Fruit fly (Drosophila melanogaster): ENCODE data around the gene pr.

Gene pr

dm6 chr2L:20061018-20061657, 14.1 kb downstream of the pr start, which contains the start of the genes barr and lok:
barr (minus strand) TSS chr2L:20061370.
lok (plus strand) TSS chr2L:20061422.
- peak; percentile 24 for TF ChIP-seq noc (tag; optimal IDR thresholded peaks at IDR 0.05)

DNA sequence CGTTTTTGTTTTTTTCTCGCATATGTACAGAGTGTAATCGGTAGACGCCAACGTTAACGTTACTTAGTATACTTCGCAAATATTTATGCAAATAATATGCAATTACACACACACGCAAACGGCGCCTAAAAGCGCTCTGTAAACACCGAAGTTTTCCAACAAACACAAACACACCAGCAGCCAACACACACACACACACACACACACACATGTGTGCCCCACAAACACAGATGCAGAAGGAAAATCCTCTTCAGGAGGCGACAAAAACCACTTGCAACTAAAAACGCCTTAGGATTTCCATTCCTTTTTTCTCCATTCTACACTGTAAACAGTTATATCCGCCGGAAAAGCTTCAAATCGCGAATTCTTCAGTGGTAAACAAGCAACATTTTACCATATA, 17.9 kb downstream of the pr start:
- no peak for TF ChIP-seq noc (tag; optimal IDR thresholded peaks at IDR 0.05)

DNA sequence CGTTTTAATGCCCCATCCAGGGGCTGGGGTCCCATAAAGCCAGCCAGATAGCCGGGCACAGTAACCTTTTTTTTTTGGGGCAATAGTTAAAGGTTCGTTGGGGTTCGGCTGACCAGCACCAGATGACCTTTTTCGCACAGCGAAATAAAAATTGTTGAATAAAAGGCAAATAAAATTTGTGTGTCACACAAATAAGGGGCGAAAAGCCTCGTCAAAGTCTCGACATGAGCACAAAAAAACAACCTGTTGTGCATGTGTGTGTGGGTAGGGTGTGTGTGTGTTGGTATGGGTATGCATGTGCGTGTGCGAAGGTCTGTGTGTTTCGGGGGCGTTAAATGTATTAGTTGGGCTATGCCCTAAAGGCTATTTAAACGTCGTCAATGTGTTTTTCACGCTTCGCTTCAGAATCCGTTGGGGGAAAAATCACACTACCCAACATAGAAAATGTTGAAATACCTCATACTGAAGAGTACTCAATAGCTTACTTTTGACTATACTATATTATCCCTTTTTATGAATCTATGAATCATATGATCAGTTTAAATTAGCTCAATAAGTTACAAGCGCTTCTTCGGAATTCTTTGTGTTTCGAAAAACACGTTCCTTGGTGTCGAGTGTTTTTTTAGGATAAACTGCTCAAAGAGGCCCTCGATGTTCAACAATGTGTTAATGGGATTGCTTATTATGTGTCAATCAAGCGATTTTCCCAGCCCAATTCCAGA, 23.9 kb downstream of the pr start:
- no peak for TF ChIP-seq noc (tag; optimal IDR thresholded peaks at IDR 0.05)

DNA sequence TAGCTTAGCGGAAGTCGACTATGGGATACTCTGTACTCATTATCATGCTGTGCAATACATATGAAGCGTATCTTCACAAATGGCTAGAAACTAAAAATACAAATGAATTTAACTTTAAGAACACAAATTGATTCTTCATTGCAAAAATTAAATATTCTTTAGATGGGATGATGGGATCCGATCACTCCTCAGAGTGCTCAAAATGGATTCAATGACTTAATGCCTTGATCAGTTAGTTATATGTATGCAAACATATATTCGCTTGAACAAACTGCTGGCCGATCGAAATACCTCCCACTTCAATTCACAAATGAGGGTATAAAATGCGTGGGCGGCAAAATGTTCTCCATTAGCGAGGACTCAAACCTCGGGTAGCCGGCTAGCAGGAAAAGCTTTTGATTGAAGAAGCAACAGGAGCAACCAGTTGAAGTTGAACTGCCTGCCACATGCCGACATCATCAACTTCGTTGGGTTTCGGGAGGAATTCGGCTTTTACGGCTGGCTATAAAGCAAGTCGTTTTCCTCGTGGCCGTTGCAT, 47.8 kb downstream of the pr start, which contains the start of gene sNPF:
sNPF (plus strand) TSS at position 534 of the 538 bp plus-strand sequence.
- TF ChIP-seq noc (tag; optimal IDR thresholded peaks at IDR 0.05), result peak; percentile 63

DNA sequence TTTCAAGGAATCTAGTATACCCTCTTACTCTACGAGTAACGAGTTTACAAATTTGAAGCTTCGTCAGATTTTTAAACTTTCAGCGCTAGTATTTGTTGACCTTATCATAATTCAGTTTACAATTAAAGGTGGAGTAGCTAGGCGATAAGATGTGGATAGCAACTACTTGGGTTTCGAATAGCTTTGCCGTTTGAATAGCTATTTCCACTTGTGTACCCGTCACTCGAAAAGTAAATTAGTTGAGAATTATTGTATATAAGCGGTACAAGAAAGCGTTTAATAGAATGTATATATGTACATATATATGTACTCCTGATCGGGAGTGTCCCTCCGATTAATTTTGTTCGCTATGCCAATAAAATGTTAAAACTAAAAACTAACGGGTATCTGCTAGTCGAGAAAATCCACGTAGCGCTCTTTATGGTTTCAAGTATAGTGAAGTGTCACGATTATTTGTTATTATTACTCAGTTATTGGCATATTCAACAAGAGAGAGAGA, 48.9 kb downstream of the pr start:
- peak; percentile 20 for TF ChIP-seq noc (tag; optimal IDR thresholded peaks at IDR 0.05)

dm6 chr2L:20025711-20026110, 49.5 kb downstream of the pr start, which contains the start of gene AANATL3:
AANATL3 (minus strand) TSS chr2L:20025811.
- no peak for TF ChIP-seq noc (tag; optimal IDR thresholded peaks at IDR 0.05)

- TF ChIP-seq noc (tag; optimal IDR thresholded peaks at IDR 0.05), result no peak
Measured at dm6 chr2L:20024333-20024732, 50.9 kb downstream of the pr start.

All from whole organism, larva.